Fruit fly (Drosophila melanogaster): ENCODE measurements around the gene cyst.

cyst gene

DNA sequence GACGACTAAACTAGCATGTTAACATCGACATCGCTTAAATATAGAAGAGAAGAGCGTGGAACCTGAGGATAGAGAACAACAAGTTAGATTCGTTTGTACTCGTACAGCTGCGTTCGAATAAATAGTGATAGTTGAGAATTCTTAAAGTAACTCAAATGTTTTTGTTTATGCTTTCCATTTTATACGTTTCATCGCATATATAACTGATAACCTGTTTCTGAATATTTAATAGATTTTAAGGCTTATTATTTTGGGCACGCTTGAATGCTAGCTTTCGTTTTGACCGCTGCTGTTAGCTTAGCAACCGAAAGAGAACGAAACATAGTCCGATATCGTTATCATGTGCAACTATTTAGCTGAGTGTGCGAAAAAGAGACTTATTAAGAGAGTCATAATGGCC lies 19.7 kb upstream of the cyst start (continued):
- TF ChIP-seq TFAM (GFP tag; optimal IDR thresholded peaks at IDR 0.05) (peak; percentile 51), al (GFP tag; IDR thresholded peaks at IDR 0.05) (peak; percentile 97), Spps (tag; optimal IDR thresholded peaks at IDR 0.05) (peak; percentile 55), pita (GFP tag; optimal IDR thresholded peaks at IDR 0.05) (no peak), CG10959 (GFP tag; IDR thresholded peaks at IDR 0.05) (peak; percentile 72), CG1603 (tag; optimal IDR thresholded peaks at IDR 0.05) (peak; percentile 86), Bteb2 (GFP tag; optimal IDR thresholded peaks at IDR 0.05) (peak; percentile 97), Bdp1 (GFP tag; optimal IDR thresholded peaks at IDR 0.05) (peak; percentile 81), CG2202 (tag; optimal IDR thresholded peaks at IDR 0.05) (peak; percentile 49), Sin3A (optimal IDR thresholded peaks at IDR 0.05) (no peak), CG4707 (GFP tag; optimal IDR thresholded peaks at IDR 0.05) (peak; percentile 58), CG10267 (tag; optimal IDR thresholded peaks at IDR 0.05) (peak; percentile 86), CG43689 (GFP tag; IDR thresholded peaks at IDR 0.05) (peak; percentile 83), Rfx (GFP tag; IDR thresholded peaks at IDR 0.05) (peak; percentile 99), dati (GFP tag; IDR thresholded peaks at IDR 0.05) (peak; percentile 84), CG17385 (GFP tag; optimal IDR thresholded peaks at IDR 0.05) (peak; percentile 94), CG3726 (GFP tag; IDR thresholded peaks at IDR 0.05) (peak; percentile 90), CG12071 (GFP tag; optimal IDR thresholded peaks at IDR 0.05) (peak; percentile 96), Fer2 (tag; optimal IDR thresholded peaks at IDR 0.05) (peak; percentile 93), CG3163 (GFP tag; optimal IDR thresholded peaks at IDR 0.05) (peak; percentile 97), vnd (GFP tag; IDR thresholded peaks at IDR 0.05; ENCODE audit: partially characterized antibody) (no peak), CG9932 (GFP tag; IDR thresholded peaks at IDR 0.05) (peak; percentile 98), CG18619 (GFP tag; optimal IDR thresholded peaks at IDR 0.05) (peak; percentile 95), CG18764 (GFP tag; optimal IDR thresholded peaks at IDR 0.05) (peak; percentile 79), ssp (GFP tag; IDR thresholded peaks at IDR 0.05) (peak; percentile 83), slou (GFP tag; optimal IDR thresholded peaks at IDR 0.05) (peak; percentile 89), CG11247 (GFP tag; IDR thresholded peaks at IDR 0.05) (peak; percentile 97), ato (GFP tag; IDR thresholded peaks at IDR 0.05; ENCODE audit: partially characterized antibody) (no peak), dan (GFP tag; IDR thresholded peaks at IDR 0.05) (no peak), cwo (GFP tag; optimal IDR thresholded peaks at IDR 0.05) (peak; percentile 97), eyg (GFP tag; optimal IDR thresholded peaks at IDR 0.05) (peak; percentile 93), bab2 (GFP tag; optimal IDR thresholded peaks at IDR 0.05) (peak; percentile 97), ranshi (GFP tag; IDR thresholded peaks at IDR 0.05) (peak; percentile 96), cad (GFP tag; optimal IDR thresholded peaks at IDR 0.05) (no peak), CG18599 (GFP tag; optimal IDR thresholded peaks at IDR 0.05) (peak; percentile 99), lbe (GFP tag; optimal IDR thresholded peaks at IDR 0.05) (peak; percentile 75), CG3281 (GFP tag; optimal IDR thresholded peaks at IDR 0.05) (peak; percentile 98), fd96Cb (tag; optimal IDR thresholded peaks at IDR 0.05) (peak; percentile 80), E2f1 (GFP tag; IDR thresholded peaks at IDR 0.05) (peak; percentile 95), Med (GFP tag) (peak; percentile 100), Aef1 (GFP tag; IDR thresholded peaks at IDR 0.05) (peak; percentile 96), schlank (tag; optimal IDR thresholded peaks at IDR 0.05) (peak; percentile 98), CG11093 (GFP tag; IDR thresholded peaks at IDR 0.05) (peak; percentile 85), Fer1 (GFP tag; optimal IDR thresholded peaks at IDR 0.05) (peak; percentile 98), HLH4C (GFP tag; IDR thresholded peaks at IDR 0.05; ENCODE audit: partially characterized antibody) (no peak), CG15073 (GFP tag; optimal IDR thresholded peaks at IDR 0.05) (peak; percentile 28), CG8089 (GFP tag; optimal IDR thresholded peaks at IDR 0.05) (peak; percentile 77), CG6791 (GFP tag; IDR thresholded peaks at IDR 0.05; ENCODE audit: partially characterized antibody) (no peak), CG13775 (GFP tag; optimal IDR thresholded peaks at IDR 0.05) (peak; percentile 94), CG10979 (tag; optimal IDR thresholded peaks at IDR 0.05) (peak; percentile 78), sc (optimal IDR thresholded peaks at IDR 0.05) (no peak), sc (GFP tag; optimal IDR thresholded peaks at IDR 0.05) (peak; percentile 45)
